Worm (Caenorhabditis elegans) whole organism, L4 larva: ENCODE measurements around the gene plp-1.

Source experiments
- ama-1 ChIP-seq: fragments of 150-350 bp; optimal IDR thresholded peaks from 2 replicates; lab custom pipeline; 2014; ENCODE audit warnings: inconsistent platforms, mixed read lengths
- ces-1 ChIP-seq: fragments of 150-350 bp; sonication (generic microtip); optimal IDR thresholded peaks from 4 replicates; lab custom pipeline; 2014; ENCODE audit warnings: missing biosample characterization, missing genetic modification reagents, missing genetic modification characterization
- dpl-1 ChIP-seq: fragments of 150-350 bp; optimal IDR thresholded peaks from 2 replicates; lab custom pipeline; 2014; ENCODE audit warnings: missing biosample characterization, missing genetic modification reagents, missing genetic modification characterization
- fos-1 ChIP-seq: fragments of 150-350 bp; optimal IDR thresholded peaks from 2 replicates; lab custom pipeline; 2014; ENCODE audit warnings: missing biosample characterization, missing genetic modification characterization
- lin-13 ChIP-seq: fragments of 150-350 bp; optimal IDR thresholded peaks from 2 replicates; lab custom pipeline; 2014; ENCODE audit warnings: missing biosample characterization, missing genetic modification reagents, missing genetic modification characterization
- nhr-76 ChIP-seq: fragments of 150-350 bp; optimal IDR thresholded peaks from 2 replicates; lab custom pipeline; 2014; ENCODE audit warnings: missing biosample characterization, missing genetic modification characterization
- snpc-1.2 ChIP-seq: fragments of 200-800 bp; sonication (Bioruptor generic); IDR thresholded peaks from 2 replicates; pipeline ENCODE4 v1.3.6; 2022; ENCODE audit warnings: missing genetic modification reagents, missing genetic modification characterization, missing compliant biosample characterization
- unc-39 ChIP-seq: sonication (generic microtip); optimal IDR thresholded peaks from 2 replicates; lab custom pipeline; 2017; ENCODE audit warnings: missing biosample characterization, missing genetic modification characterization
- unc-62 ChIP-seq, 3 experiments: fragments of 150-350 bp in 1 of 3; sonication (generic microtip); optimal IDR thresholded peaks in 2 of 3; peaks in 1 of 3; 1 replicate in 1 of 3; 2 replicates in 2 of 3; lab custom pipeline; 2014 to 2017; ENCODE audit warnings: missing biosample characterization in 3 of 3, missing genetic modification characterization in 3 of 3, missing genetic modification reagents in 3 of 3, missing genotype in 1 of 3
- zip-11 ChIP-seq: fragments of 200-800 bp; sonication (Bioruptor generic); IDR thresholded peaks from 2 replicates; pipeline ENCODE4 v1.3.6; 2022; ENCODE audit warnings: missing genetic modification characterization, missing compliant biosample characterization

- TF ChIP-seq nhr-76 (tag; lab: Kevin White, UChicago): no peak
- peak in 1 of 2 experiments; percentile 74 for TF ChIP-seq unc-62 (GFP tag; optimal IDR thresholded peaks at IDR 0.05 in 1 of 2; lab: Kevin White, UChicago)
- no peak for TF ChIP-seq unc-62 (tag; optimal IDR thresholded peaks at IDR 0.05; lab: Kevin White, UChicago)
- no peak for TF ChIP-seq unc-39
- no peak for TF ChIP-seq ama-1 (lab: Kevin White, UChicago)
- TF ChIP-seq ces-1 (GFP tag; lab: Kevin White, UChicago): no peak
- no peak for TF ChIP-seq zip-11 (GFP tag; lab: Robert Waterston, UW)
- no peak for TF ChIP-seq snpc-1.2 (GFP tag; lab: Robert Waterston, UW)
- no peak for TF ChIP-seq fos-1 (tag; lab: Kevin White, UChicago)
- TF ChIP-seq lin-13 (GFP tag; lab: Kevin White, UChicago): no peak
- TF ChIP-seq dpl-1 (GFP tag; lab: Kevin White, UChicago): no peak
Measured at ce11 chrIV:7658589-7658988, 25.4 kb downstream of the plp-1 start, which contains the start of gene C08G9.1.
